Fruit fly (Drosophila melanogaster) whole organism, embryonic: ENCODE results near the gene CG46463.
A peak's percentile ranks its signal among the peaks of the same experiment; 100 is the strongest.

Source experiments
- Abd-B ChIP-seq: fragments of 200-800 bp; sonication (Bioruptor generic); optimal IDR thresholded peaks from 2 replicates; lab custom pipeline; 2018; ENCODE audit warnings: missing biosample characterization, mild to moderate bottlenecking, missing genetic modification characterization, moderate library complexity
- Asciz ChIP-seq: fragments of 200-800 bp; sonication (Bioruptor generic); optimal IDR thresholded peaks from 2 replicates; lab custom pipeline; 2017; ENCODE audit warnings: missing biosample characterization, mild to moderate bottlenecking, missing genetic modification characterization, missing genetic modification reagents
- Atf6 ChIP-seq: fragments of 200-800 bp; sonication (Bioruptor generic); IDR thresholded peaks from 2 replicates; pipeline ENCODE4 v1.3.6; 2022; ENCODE audit warnings: missing biosample characterization, missing genetic modification characterization
- CG10565 ChIP-seq: fragments of 200-800 bp; sonication (Bioruptor generic); optimal IDR thresholded peaks from 3 replicates; lab custom pipeline; 2016; ENCODE audit warnings: missing biosample characterization, mild to moderate bottlenecking, missing genetic modification characterization
- CG10959 ChIP-seq: fragments of 200-800 bp; sonication (Bioruptor generic); IDR thresholded peaks from 2 replicates; pipeline ENCODE4 v1.3.6; 2022; ENCODE audit warnings: missing biosample characterization, missing genetic modification characterization
- CG11456 ChIP-seq: fragments of 200-800 bp; sonication (Bioruptor generic); IDR thresholded peaks from 3 replicates; pipeline ENCODE4 v1.3.6; 2022; ENCODE audit warnings: missing biosample characterization, missing genetic modification characterization
- CG11696 ChIP-seq: fragments of 200-800 bp; sonication (Bioruptor generic); IDR thresholded peaks from 2 replicates; pipeline ENCODE4 v1.3.6; 2022; ENCODE audit warnings: missing biosample characterization, missing genetic modification characterization
- CG14860 ChIP-seq: fragments of 200-800 bp; sonication (Bioruptor generic); IDR thresholded peaks from 3 replicates; pipeline ENCODE4 v1.3.6; 2022; ENCODE audit warnings: missing biosample characterization, missing genetic modification characterization; ENCODE audit not compliant: partially characterized antibody
- CG1529 ChIP-seq: fragments of 200-800 bp; sonication (Bioruptor generic); optimal IDR thresholded peaks from 3 replicates; lab custom pipeline; 2018; ENCODE audit warnings: missing biosample characterization, missing genetic modification characterization
- CG18764 ChIP-seq: fragments of 200-800 bp; sonication (Bioruptor generic); optimal IDR thresholded peaks from 3 replicates; lab custom pipeline; 2016; ENCODE audit warnings: missing biosample characterization, missing genetic modification characterization
- CG32532 ChIP-seq: fragments of 200-800 bp; sonication (Bioruptor generic); IDR thresholded peaks from 2 replicates; pipeline ENCODE4 v1.3.6; 2022; ENCODE audit warnings: missing biosample characterization, missing genetic modification characterization
- CG34376 ChIP-seq: fragments of 200-800 bp; sonication (Bioruptor generic); optimal IDR thresholded peaks from 2 replicates; lab custom pipeline; 2018; ENCODE audit warnings: missing biosample characterization, mild to moderate bottlenecking, missing genetic modification characterization
- CG34422 ChIP-seq: fragments of 200-800 bp; sonication (Bioruptor generic); IDR thresholded peaks from 3 replicates; pipeline ENCODE4 v1.3.6; 2022; ENCODE audit warnings: missing biosample characterization, missing genetic modification characterization
- CG7271 ChIP-seq: fragments of 200-800 bp; sonication (Bioruptor generic); optimal IDR thresholded peaks from 2 replicates; lab custom pipeline; 2018; ENCODE audit warnings: missing biosample characterization, mild to moderate bottlenecking, missing genetic modification characterization, moderate library complexity
- Dbx ChIP-seq: fragments of 200-800 bp; sonication (Bioruptor generic); IDR thresholded peaks from 3 replicates; pipeline ENCODE4 v1.3.6; 2022; ENCODE audit warnings: missing biosample characterization, missing genetic modification characterization
- Dip3 ChIP-seq: fragments of 200-800 bp; sonication (Bioruptor generic); optimal IDR thresholded peaks from 3 replicates; lab custom pipeline; 2016; ENCODE audit warnings: missing biosample characterization, missing genetic modification characterization
- Doc2 ChIP-seq: fragments of 200-800 bp; sonication (Bioruptor generic); IDR thresholded peaks from 2 replicates; pipeline ENCODE4 v1.3.6; 2022; ENCODE audit warnings: missing biosample characterization, missing genetic modification characterization
- Dp ChIP-seq: fragments of 200-800 bp; sonication (Bioruptor generic); optimal IDR thresholded peaks from 2 replicates; lab custom pipeline; 2018; ENCODE audit warnings: missing biosample characterization, mild to moderate bottlenecking, missing genetic modification characterization, moderate library complexity
- Ets65A ChIP-seq: fragments of 200-800 bp; sonication (Bioruptor generic); peaks from one replicate; lab custom pipeline; 2016; ENCODE audit warnings: missing biosample characterization, missing genetic modification characterization
- Fer1 ChIP-seq: fragments of 200-800 bp; sonication (Bioruptor generic); optimal IDR thresholded peaks from 2 replicates; lab custom pipeline; 2017; ENCODE audit warnings: missing biosample characterization, mild to moderate bottlenecking, missing genetic modification characterization
- GATAe ChIP-seq: fragments of 200-800 bp; sonication (Bioruptor generic); conservative IDR thresholded peaks from 2 replicates; pipeline ENCODE4 v1.3.6; 2022; ENCODE audit warnings: missing biosample characterization, missing genetic modification characterization
- HLH4C ChIP-seq: fragments of 200-800 bp; sonication (Bioruptor generic); IDR thresholded peaks from 3 replicates; pipeline ENCODE4 v1.3.6; 2022; ENCODE audit warnings: missing biosample characterization, missing genetic modification characterization; ENCODE audit not compliant: partially characterized antibody
- Hey ChIP-seq: fragments of 200-800 bp; sonication (Bioruptor generic); optimal IDR thresholded peaks from 3 replicates; lab custom pipeline; 2018; ENCODE audit warnings: missing biosample characterization, mild to moderate bottlenecking, missing genetic modification characterization
- HmgZ ChIP-seq: fragments of 200-800 bp; sonication (Bioruptor generic); optimal IDR thresholded peaks from 2 replicates; lab custom pipeline; 2018; ENCODE audit warnings: missing biosample characterization, mild to moderate bottlenecking, missing genetic modification characterization
- Mes4 ChIP-seq: fragments of 200-800 bp; sonication (Bioruptor generic); optimal IDR thresholded peaks from 2 replicates; lab custom pipeline; 2016; ENCODE audit warnings: missing biosample characterization, missing genetic modification characterization
- NfI ChIP-seq: fragments of 200-800 bp; sonication (Bioruptor generic); optimal IDR thresholded peaks from 3 replicates; lab custom pipeline; 2018; ENCODE audit warnings: missing biosample characterization, mild to moderate bottlenecking, missing genetic modification characterization, moderate library complexity
- Oli ChIP-seq: fragments of 200-800 bp; sonication (Bioruptor generic); optimal IDR thresholded peaks from 2 replicates; lab custom pipeline; 2018; ENCODE audit warnings: missing biosample characterization, mild to moderate bottlenecking, missing genetic modification characterization, moderate library complexity
- Pdp1 ChIP-seq, 2 experiments: fragments of 200-800 bp; sonication (Bioruptor generic); optimal IDR thresholded peaks; 3 replicates each; lab custom pipeline; 2016; ENCODE audit warnings: missing biosample characterization in 2 of 2, missing genetic modification characterization in 2 of 2, mild to moderate bottlenecking in 1 of 2, moderate library complexity in 1 of 2
- ewg ChIP-seq: fragments of 200-800 bp; sonication (Bioruptor generic); optimal IDR thresholded peaks from 3 replicates; lab custom pipeline; 2017; ENCODE audit warnings: mild to moderate bottlenecking, missing biosample characterization, missing genetic modification reagents, missing genetic modification characterization
- exex ChIP-seq: fragments of 200-800 bp; sonication (Bioruptor generic); optimal IDR thresholded peaks from 4 replicates; lab custom pipeline; 2018; ENCODE audit warnings: missing biosample characterization, mild to moderate bottlenecking, missing genetic modification characterization, moderate library complexity
- gem ChIP-seq: fragments of 200-800 bp; sonication (Bioruptor generic); optimal IDR thresholded peaks from 2 replicates; lab custom pipeline; 2019; ENCODE audit warnings: missing biosample characterization, mild to moderate bottlenecking, missing genetic modification characterization, moderate library complexity
- grau ChIP-seq: fragments of 200-800 bp; optimal IDR thresholded peaks from 3 replicates; lab custom pipeline; 2019; ENCODE audit warnings: missing biosample characterization, mild to moderate bottlenecking, missing genetic modification characterization, moderate library complexity
- grn ChIP-seq: fragments of 200-800 bp; sonication (Bioruptor generic); optimal IDR thresholded peaks from 3 replicates; lab custom pipeline; 2017; ENCODE audit warnings: missing biosample characterization, missing genetic modification characterization
- kni ChIP-seq: fragments of 200-800 bp; sonication (Bioruptor generic); optimal IDR thresholded peaks from 3 replicates; lab custom pipeline; 2017; ENCODE audit warnings: mild to moderate bottlenecking, missing biosample characterization, missing genetic modification reagents, missing genetic modification characterization
- lab ChIP-seq: fragments of 200-800 bp; sonication (Bioruptor generic); optimal IDR thresholded peaks from 3 replicates; lab custom pipeline; 2017; ENCODE audit warnings: missing biosample characterization, missing genetic modification characterization, mild to moderate bottlenecking, moderate library complexity, missing genetic modification reagents
- lbe ChIP-seq: fragments of 200-800 bp; sonication (Bioruptor generic); optimal IDR thresholded peaks from 2 replicates; lab custom pipeline; 2016; ENCODE audit warnings: missing biosample characterization, mild to moderate bottlenecking, missing genetic modification characterization
- maf-S ChIP-seq: fragments of 200-800 bp; sonication (Bioruptor generic); optimal IDR thresholded peaks from 2 replicates; lab custom pipeline; 2016; ENCODE audit warnings: missing biosample characterization, missing genetic modification characterization
- mirr ChIP-seq: fragments of 200-800 bp; sonication (Bioruptor generic); optimal IDR thresholded peaks from 3 replicates; lab custom pipeline; 2018; ENCODE audit warnings: missing biosample characterization, mild to moderate bottlenecking, missing genetic modification characterization
- nerfin-1 ChIP-seq: fragments of 200-800 bp; sonication (Bioruptor generic); optimal IDR thresholded peaks from 3 replicates; lab custom pipeline; 2019; ENCODE audit warnings: missing biosample characterization, mild to moderate bottlenecking, missing genetic modification characterization, moderate library complexity
- repo ChIP-seq: fragments of 200-800 bp; sonication (Bioruptor generic); optimal IDR thresholded peaks from 2 replicates; lab custom pipeline; 2016; ENCODE audit warnings: missing biosample characterization, missing genetic modification characterization
- rib ChIP-seq: fragments of 200-800 bp; sonication (Bioruptor generic); IDR thresholded peaks from 2 replicates; pipeline ENCODE4 v1.3.6; 2022; ENCODE audit warnings: missing biosample characterization, missing genetic modification characterization
- sens ChIP-seq: fragments of 200-800 bp; sonication (Bioruptor generic); peaks from one replicate; lab custom pipeline; 2016; ENCODE audit warnings: missing biosample characterization, missing genetic modification characterization
- shn ChIP-seq: fragments of 200-800 bp; sonication (Bioruptor generic); optimal IDR thresholded peaks from 3 replicates; lab custom pipeline; 2016; ENCODE audit warnings: missing biosample characterization, missing genetic modification characterization
- sob ChIP-seq: fragments of 200-800 bp; sonication (Bioruptor generic); IDR thresholded peaks from 2 replicates; pipeline ENCODE4 v1.3.6; 2022; ENCODE audit warnings: missing biosample characterization, missing genetic modification characterization
- trem ChIP-seq: fragments of 200-800 bp; optimal IDR thresholded peaks from 3 replicates; lab custom pipeline; 2019; ENCODE audit warnings: missing biosample characterization, mild to moderate bottlenecking, missing genetic modification characterization, moderate library complexity
- trh ChIP-seq: fragments of 200-800 bp; sonication (Bioruptor generic); optimal IDR thresholded peaks from 2 replicates; lab custom pipeline; 2016; ENCODE audit warnings: missing biosample characterization, missing genetic modification characterization
- unpg ChIP-seq: fragments of 200-800 bp; sonication (Bioruptor generic); optimal IDR thresholded peaks from 3 replicates; lab custom pipeline; 2018; ENCODE audit warnings: missing biosample characterization, mild to moderate bottlenecking, missing genetic modification characterization, moderate library complexity

CG46463 gene

dm6 chr3L:3466200-3466599 lies 5.1 kb downstream of the CG46463 start, which contains the start of gene CycJ (continued):
- no peak for TF ChIP-seq CG11456 (GFP tag; lab: Robert Waterston, UW)
- no peak for TF ChIP-seq CG7271 (tag; lab: Kevin White, UChicago)

- TF ChIP-seq CG1529 (GFP tag; lab: Kevin White, UChicago) (no peak), sob (GFP tag; lab: Robert Waterston, UW) (no peak), mirr (GFP tag; lab: Kevin White, UChicago) (peak; percentile 28), Fer1 (GFP tag; lab: Kevin White, UChicago) (peak; percentile 11), lab (GFP tag; lab: Kevin White, UChicago) (peak; percentile 12), unpg (GFP tag; lab: Kevin White, UChicago) (no peak), Hey (no peak), exex (tag; lab: Kevin White, UChicago) (peak; percentile 53), CG34376 (peak; percentile 66)
Observed at dm6 chr3L:3469709-3470108, 8.6 kb downstream of the CG46463 start.

dm6 chr3L:3471174-3471573 lies 10.1 kb downstream of the CG46463 start, which contains the start of gene CG14971:
Gene CG14971, minus strand, starts transcription at chr3L:3471309.
- TF ChIP-seq Abd-B (GFP tag; lab: Kevin White, UChicago) = peak; percentile 34
- TF ChIP-seq Dbx (GFP tag; lab: Robert Waterston, UW) = peak; percentile 46; the same call in 2 of the 3 replicates
- TF ChIP-seq sob (GFP tag; lab: Robert Waterston, UW) = peak; percentile 50; the same call in 1 of the 2 replicates
- TF ChIP-seq Mes4 (GFP tag; lab: Kevin White, UChicago) = peak; percentile 31
- peak; percentile 35 for TF ChIP-seq mirr (GFP tag; lab: Kevin White, UChicago)
- peak; percentile 81 for TF ChIP-seq CG14860 (GFP tag; lab: Robert Waterston, UW)
- TF ChIP-seq Dip3 (GFP tag; lab: Kevin White, UChicago) = peak; percentile 39
- TF ChIP-seq rib = 0 out of 2 replicates have a peak, but pooled peaks have one; percentile 18
- TF ChIP-seq CG10565 (GFP tag; lab: Kevin White, UChicago) = no peak
- peak; percentile 31; the same call in 1 of the 2 replicates for TF ChIP-seq GATAe (GFP tag; lab: Robert Waterston, UW)
- peak; percentile 30 for TF ChIP-seq repo (GFP tag; lab: Kevin White, UChicago)
- TF ChIP-seq CG11696 = no peak
- no peak for TF ChIP-seq grn (GFP tag; lab: Kevin White, UChicago)
- peak; percentile 89 for TF ChIP-seq Ets65A (GFP tag; lab: Kevin White, UChicago)
- TF ChIP-seq HmgZ (tag; lab: Kevin White, UChicago) = peak; percentile 83
- TF ChIP-seq CG32532 (GFP tag; lab: Robert Waterston, UW) = peak; percentile 53
- peak; percentile 39 for TF ChIP-seq maf-S
- TF ChIP-seq HLH4C (GFP tag; lab: Robert Waterston, UW) = peak; percentile 78
- TF ChIP-seq Dp (GFP tag; lab: Kevin White, UChicago) = peak; percentile 71
- TF ChIP-seq trem = peak; percentile 59
- TF ChIP-seq nerfin-1 (tag; lab: Kevin White, UChicago) = peak; percentile 0
- TF ChIP-seq Asciz (GFP tag; lab: Kevin White, UChicago) = no peak
- no peak for TF ChIP-seq gem (tag; lab: Kevin White, UChicago)
- no peak for TF ChIP-seq trh (GFP tag; lab: Kevin White, UChicago)
- TF ChIP-seq grau (tag; lab: Kevin White, UChicago) = peak; percentile 37
- no peak for TF ChIP-seq Doc2
- peak; percentile 52 for TF ChIP-seq NfI (GFP tag; lab: Kevin White, UChicago)
- peak; percentile 82 for TF ChIP-seq sens (GFP tag; lab: Kevin White, UChicago)
- TF ChIP-seq CG18764 (GFP tag; lab: Kevin White, UChicago) = no peak
- no peak for TF ChIP-seq ewg
- no peak for TF ChIP-seq kni (GFP tag; lab: Kevin White, UChicago)
- peak; percentile 26 for TF ChIP-seq lbe
- TF ChIP-seq Atf6 (GFP tag; lab: Robert Waterston, UW) = peak; percentile 11; the same call in 1 of the 2 replicates
- TF ChIP-seq CG10959 (GFP tag; lab: Robert Waterston, UW) = no peak
- peak; percentile 64; the same call in 2 of the 3 replicates for TF ChIP-seq CG34422 (GFP tag; lab: Robert Waterston, UW)
- no peak for TF ChIP-seq Oli (tag; lab: Kevin White, UChicago)
- TF ChIP-seq shn = peak; percentile 36
- TF ChIP-seq Pdp1 (GFP tag; optimal IDR thresholded peaks at IDR 0.05; lab: Kevin White, UChicago) = peak in 1 of 2 experiments; percentile 16
